Worm (Caenorhabditis elegans): ENCODE results near the gene srz-62.

DNA sequence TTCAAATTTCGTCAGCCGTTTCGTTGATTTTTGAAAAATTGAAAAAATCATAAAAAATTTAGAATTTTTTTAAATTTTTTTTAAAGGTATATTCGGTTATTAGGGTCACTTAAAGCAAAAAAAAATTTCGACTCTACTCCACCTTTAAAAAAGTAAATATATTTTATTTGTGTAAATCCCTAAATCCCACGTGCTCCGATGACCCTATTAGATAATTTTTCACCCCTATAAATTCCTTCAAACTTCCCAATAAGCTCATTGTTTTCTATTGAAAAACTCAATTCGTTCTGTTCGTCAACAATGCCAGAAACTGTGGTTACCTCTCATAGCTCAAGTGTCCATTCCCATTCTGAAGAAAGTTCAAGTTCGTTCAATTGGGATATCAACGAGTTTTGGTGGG lies 12.3 kb downstream of the srz-62 start, which contains the start of gene F56D6.20:
- TF ChIP-seq ceh-82 (tag; optimal IDR thresholded peaks at IDR 0.05) (no peak), nhr-76 (tag; optimal IDR thresholded peaks at IDR 0.05) (no peak), grh-1 (GFP tag; IDR thresholded peaks at IDR 0.05) (no peak), nhr-237 (tag; optimal IDR thresholded peaks at IDR 0.05) (no peak)

Measured in whole organism, L1 larva.